Worm (Caenorhabditis elegans) whole organism, L1 larva: Measurements from ENCODE around the gene F59G1.8.

Source experiments
- ces-1 ChIP-seq: fragments of 150-350 bp; optimal IDR thresholded peaks from 2 replicates; lab custom pipeline; 2014; ENCODE audit warnings: missing biosample characterization, missing genetic modification reagents, missing genetic modification characterization
- fkh-10 ChIP-seq: sonication (generic microtip); optimal IDR thresholded peaks from 2 replicates; lab custom pipeline; 2017; ENCODE audit warnings: missing biosample characterization, missing genetic modification reagents, missing genetic modification characterization
- fkh-4 ChIP-seq: sonication (generic microtip); optimal IDR thresholded peaks from 2 replicates; lab custom pipeline; 2016; ENCODE audit warnings: missing compliant biosample characterization, missing genetic modification characterization, borderline replicate concordance
- fkh-8 ChIP-seq: sonication (generic microtip); optimal IDR thresholded peaks from 2 replicates; lab custom pipeline; 2016; ENCODE audit warnings: mild to moderate bottlenecking, missing genetic modification characterization, missing compliant biosample characterization
- fos-1 ChIP-seq: fragments of 150-350 bp; optimal IDR thresholded peaks from 2 replicates; lab custom pipeline; 2014; ENCODE audit warnings: missing biosample characterization, missing genetic modification characterization
- jun-1 ChIP-seq: fragments of 150-350 bp; optimal IDR thresholded peaks from 2 replicates; lab custom pipeline; 2014; ENCODE audit warnings: missing biosample characterization, missing genetic modification reagents, missing genetic modification characterization
- mdl-1 ChIP-seq, 2 experiments: fragments of 150-350 bp; optimal IDR thresholded peaks; 2 replicates each; lab custom pipeline; 2014 to 2017; ENCODE audit warnings: missing biosample characterization in 2 of 2, missing genetic modification characterization in 2 of 2, inconsistent platforms in 1 of 2
- nhr-11 ChIP-seq: fragments of 150-350 bp; optimal IDR thresholded peaks from 2 replicates; lab custom pipeline; 2014; ENCODE audit warnings: missing biosample characterization, missing genetic modification characterization
- pag-3 ChIP-seq: sonication (generic microtip); optimal IDR thresholded peaks from 2 replicates; lab custom pipeline; 2017; ENCODE audit warnings: missing genetic modification characterization, mild to moderate bottlenecking, missing compliant biosample characterization, antibody characterized with exemption, borderline replicate concordance; ENCODE audit not compliant: insufficient read depth
- sptf-1 ChIP-seq: fragments of 150-350 bp; optimal IDR thresholded peaks from 2 replicates; lab custom pipeline; 2014; ENCODE audit warnings: missing biosample characterization, missing genetic modification characterization

- TF ChIP-seq fkh-4 (tag; lab: Kevin White, UChicago), result no peak
- no peak for TF ChIP-seq fkh-10 (GFP tag; lab: Kevin White, UChicago)
- no peak for TF ChIP-seq jun-1 (tag; lab: Kevin White, UChicago)
- TF ChIP-seq fos-1 (tag; lab: Kevin White, UChicago), result no peak
- TF ChIP-seq fkh-8 (tag; lab: Kevin White, UChicago), result no peak
- TF ChIP-seq ces-1 (GFP tag; lab: Kevin White, UChicago), result no peak
- no peak for TF ChIP-seq sptf-1 (tag; lab: Kevin White, UChicago)
- no peak for TF ChIP-seq pag-3
- no peak for TF ChIP-seq nhr-11 (tag; lab: Kevin White, UChicago)
- no peak for TF ChIP-seq mdl-1 (tag; optimal IDR thresholded peaks at IDR 0.05; lab: Kevin White, UChicago)
Observed at ce11 chrII:5940815-5941214, 34.4 kb downstream of the F59G1.8 start, which contains the start of gene F28B12.6.
